Worm (Caenorhabditis elegans) whole organism, mixed stage, embryonic: ENCODE measurements around the gene Y53F4B.17.

Experiments used
- M03D4.4 ChIP-seq: sonication (generic microtip); optimal IDR thresholded peaks from 2 replicates; lab custom pipeline; 2017; ENCODE audit warnings: mild to moderate bottlenecking, missing genetic modification characterization, missing compliant biosample characterization
- ceh-39 ChIP-seq: fragments of 150-350 bp; optimal IDR thresholded peaks from 2 replicates; lab custom pipeline; 2014; ENCODE audit warnings: missing biosample characterization, missing genetic modification characterization
- ceh-43 ChIP-seq: fragments of 200-800 bp; sonication (Bioruptor generic); optimal IDR thresholded peaks from 2 replicates; lab custom pipeline; 2018; ENCODE audit warnings: mild to moderate bottlenecking, missing genetic modification characterization, moderate library complexity, missing compliant biosample characterization
- ceh-83 ChIP-seq: fragments of 200-800 bp; sonication (Bioruptor generic); optimal IDR thresholded peaks from 2 replicates; lab custom pipeline; 2018; ENCODE audit warnings: mild to moderate bottlenecking, missing genetic modification characterization, missing compliant biosample characterization
- ces-1 ChIP-seq: fragments of 150-350 bp; optimal IDR thresholded peaks from 2 replicates; lab custom pipeline; 2014; ENCODE audit warnings: missing biosample characterization, missing genetic modification reagents, missing genetic modification characterization
- cnd-1 ChIP-seq: fragments of 200-800 bp; sonication (Bioruptor generic); optimal IDR thresholded peaks from 2 replicates; lab custom pipeline; 2018; ENCODE audit warnings: mild to moderate bottlenecking, missing genetic modification characterization, missing compliant biosample characterization
- elt-1 ChIP-seq: sonication (generic microtip); optimal IDR thresholded peaks from 2 replicates; lab custom pipeline; 2017; ENCODE audit warnings: missing genetic modification characterization, mild to moderate bottlenecking, missing compliant biosample characterization, antibody characterized with exemption, moderate library complexity, borderline replicate concordance; ENCODE audit not compliant: insufficient read depth
- ham-2 ChIP-seq: fragments of 200-800 bp; sonication (Bioruptor generic); optimal IDR thresholded peaks from 2 replicates; lab custom pipeline; 2018; ENCODE audit warnings: mild to moderate bottlenecking, missing genetic modification characterization, missing compliant biosample characterization
- lin-13 ChIP-seq: fragments of 150-350 bp; optimal IDR thresholded peaks from 2 replicates; lab custom pipeline; 2014; ENCODE audit warnings: missing biosample characterization, missing genetic modification characterization
- lin-32 ChIP-seq: fragments of 200-800 bp; sonication (Bioruptor generic); optimal IDR thresholded peaks from 2 replicates; lab custom pipeline; 2018; ENCODE audit warnings: mild to moderate bottlenecking, missing genetic modification characterization, missing compliant biosample characterization
- lsy-2 ChIP-seq: fragments of 150-350 bp; optimal IDR thresholded peaks from 2 replicates; lab custom pipeline; 2014; ENCODE audit warnings: missing biosample characterization, missing genetic modification characterization
- mep-1 ChIP-seq: fragments of 150-350 bp; optimal IDR thresholded peaks from 2 replicates; lab custom pipeline; 2017; ENCODE audit warnings: missing biosample characterization, missing genetic modification reagents, missing genetic modification characterization, inconsistent platforms
- nhr-12 ChIP-seq: fragments of 150-350 bp; optimal IDR thresholded peaks from 2 replicates; lab custom pipeline; 2014; ENCODE audit warnings: missing biosample characterization, missing genetic modification characterization
- nhr-28 ChIP-seq: fragments of 150-350 bp; optimal IDR thresholded peaks from 2 replicates; lab custom pipeline; 2014; ENCODE audit warnings: missing biosample characterization, missing genetic modification characterization
- nhr-76 ChIP-seq: sonication (generic microtip); optimal IDR thresholded peaks from 2 replicates; lab custom pipeline; 2017; ENCODE audit warnings: missing biosample characterization, missing genetic modification characterization
- sem-2 ChIP-seq: fragments of 200-800 bp; sonication (Bioruptor generic); optimal IDR thresholded peaks from 2 replicates; lab custom pipeline; 2018; ENCODE audit warnings: mild to moderate bottlenecking, missing genetic modification characterization, missing compliant biosample characterization
- sptf-1 ChIP-seq: sonication (generic microtip); optimal IDR thresholded peaks from 2 replicates; lab custom pipeline; 2017; ENCODE audit warnings: mild to moderate bottlenecking, missing genetic modification characterization, moderate library complexity, missing compliant biosample characterization
- tbx-8 ChIP-seq: fragments of 200-800 bp; sonication (Bioruptor generic); optimal IDR thresholded peaks from 2 replicates; lab custom pipeline; 2018; ENCODE audit warnings: mild to moderate bottlenecking, missing genetic modification characterization, moderate library complexity, missing compliant biosample characterization
- unc-39 ChIP-seq: fragments of 150-350 bp; optimal IDR thresholded peaks from 2 replicates; lab custom pipeline; 2014; ENCODE audit warnings: missing biosample characterization, missing genetic modification characterization
- unc-62 ChIP-seq: fragments of 150-350 bp; optimal IDR thresholded peaks from 2 replicates; lab custom pipeline; 2014; ENCODE audit warnings: missing biosample characterization, missing genetic modification reagents, missing genetic modification characterization
- zip-8 ChIP-seq: fragments of 150-350 bp; optimal IDR thresholded peaks from 2 replicates; lab custom pipeline; 2014; ENCODE audit warnings: missing biosample characterization, missing genetic modification characterization
- ztf-11 ChIP-seq: fragments of 150-350 bp; optimal IDR thresholded peaks from 2 replicates; lab custom pipeline; 2014; ENCODE audit warnings: missing biosample characterization, missing genetic modification characterization

The Y53F4B.17 gene

DNA sequence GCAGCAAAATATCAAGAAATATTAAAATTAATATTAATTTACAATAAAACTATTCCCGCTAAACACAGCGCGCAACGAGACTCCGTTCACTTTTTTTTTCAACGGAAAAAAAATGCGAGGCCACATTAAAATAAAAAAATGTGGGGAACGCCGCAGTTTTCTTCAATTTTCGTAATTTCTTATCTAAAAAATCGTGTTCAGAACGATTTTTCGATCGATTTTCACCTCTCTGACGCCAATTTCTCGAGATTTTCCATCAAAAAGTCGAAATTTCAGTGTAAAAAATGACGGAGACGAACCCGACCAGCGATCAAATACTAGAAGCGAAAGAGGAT is 31.4 kb downstream of the Y53F4B.17 start, which contains the start of gene Y53F4B.21:
TSS of gene Y53F4B.21 (plus strand) at position 285 of the 335 bp plus-strand sequence.
- TF ChIP-seq elt-1 (tag; lab: Kevin White, UChicago) (no peak), cnd-1 (tag; lab: Kevin White, UChicago) (no peak), ceh-83 (GFP tag; lab: Kevin White, UChicago) (no peak), ceh-39 (no peak), mep-1 (no peak), sem-2 (no peak), ceh-43 (GFP tag; lab: Kevin White, UChicago) (no peak)

DNA sequence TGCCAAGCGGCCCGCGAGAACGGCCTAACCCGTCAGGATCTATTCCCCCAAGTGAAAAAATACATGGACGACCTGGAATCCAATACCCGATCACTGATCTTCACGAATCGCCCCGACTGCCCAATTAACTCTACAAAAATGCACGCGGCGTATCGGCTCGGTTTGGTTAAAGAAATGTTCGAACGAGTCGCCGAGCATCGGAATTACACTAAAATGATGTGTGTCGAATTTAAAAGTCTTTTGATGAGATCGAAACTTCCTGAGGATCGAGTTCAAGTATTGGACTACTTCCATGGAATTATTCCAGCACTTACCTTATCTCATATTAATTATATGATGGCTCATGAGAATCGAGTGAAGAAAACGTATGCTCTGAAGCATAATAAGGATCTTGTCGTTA is 48.7 kb downstream of the Y53F4B.17 start:
- TF ChIP-seq zip-8 (tag; lab: Kevin White, UChicago) (no peak), ham-2 (GFP tag; lab: Kevin White, UChicago) (no peak), cnd-1 (tag; lab: Kevin White, UChicago) (no peak), tbx-8 (GFP tag; lab: Kevin White, UChicago) (no peak), unc-39 (tag; lab: Kevin White, UChicago) (no peak), nhr-28 (tag; lab: Kevin White, UChicago) (no peak), lin-13 (tag; lab: Kevin White, UChicago) (no peak), ztf-11 (tag; lab: Kevin White, UChicago) (no peak)

ce11 chrII:15109844-15110243 is 51.4 kb downstream of the Y53F4B.17 start, which contains the start of gene Y53F4B.39:
TSS of gene Y53F4B.39 (plus strand) at chrII:15110144.
- TF ChIP-seq mep-1 (no peak), sptf-1 (tag; lab: Kevin White, UChicago) (no peak), tbx-8 (GFP tag; lab: Kevin White, UChicago) (no peak), lsy-2 (no peak), unc-62 (GFP tag; lab: Kevin White, UChicago) (no peak)

DNA sequence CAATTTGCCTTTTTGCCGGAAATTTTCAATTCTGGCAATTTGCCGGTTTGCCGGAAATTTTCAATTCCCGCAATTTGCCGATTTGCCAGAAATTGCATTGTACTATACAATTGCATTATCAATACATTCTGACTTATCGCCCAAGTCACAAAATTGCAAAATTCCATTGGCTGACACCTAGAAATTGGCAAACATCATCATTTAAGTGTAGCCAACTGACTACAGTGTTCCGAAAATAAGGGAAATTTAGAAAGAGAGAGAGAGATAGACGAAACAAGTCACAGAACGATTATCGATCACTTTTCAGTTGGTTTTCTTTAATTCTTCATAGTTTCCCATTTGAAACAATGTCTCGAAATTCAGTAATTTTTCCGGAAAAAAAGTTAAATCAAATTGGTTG is 52.9 kb downstream of the Y53F4B.17 start:
- TF ChIP-seq cnd-1 (tag; lab: Kevin White, UChicago) (no peak), ces-1 (GFP tag; lab: Kevin White, UChicago) (no peak), nhr-12 (tag; lab: Kevin White, UChicago) (no peak), nhr-76 (tag; lab: Kevin White, UChicago) (no peak), lin-32 (GFP tag; lab: Kevin White, UChicago) (no peak), nhr-28 (tag; lab: Kevin White, UChicago) (no peak), ceh-39 (no peak), M03D4.4 (tag; lab: Kevin White, UChicago) (no peak)
